Worm (Caenorhabditis elegans) whole organism, L1 larva: Measurements from ENCODE around the gene C47E8.3.

Experiments
- aha-1 ChIP-seq: fragments of 150-350 bp; optimal IDR thresholded peaks from 2 replicates; lab custom pipeline; 2014; ENCODE audit warnings: missing biosample characterization, missing genetic modification characterization
- blmp-1 ChIP-seq: fragments of 150-350 bp; optimal IDR thresholded peaks from 2 replicates; lab custom pipeline; 2014; ENCODE audit warnings: missing biosample characterization, missing genetic modification characterization
- ceh-63 ChIP-seq: fragments of 200-800 bp; sonication (Bioruptor generic); optimal IDR thresholded peaks from 2 replicates; lab custom pipeline; 2018; ENCODE audit warnings: mild to moderate bottlenecking, missing genetic modification characterization, missing compliant biosample characterization
- ceh-8 ChIP-seq: fragments of 200-800 bp; sonication (Bioruptor generic); optimal IDR thresholded peaks from 2 replicates; lab custom pipeline; 2018; ENCODE audit warnings: mild to moderate bottlenecking, missing genetic modification characterization, moderate library complexity, missing compliant biosample characterization
- ceh-82 ChIP-seq, 3 experiments: fragments of 150-350 bp in 1 of 3; sonication (generic microtip) in 2 of 3; optimal IDR thresholded peaks; 2 replicates each; lab custom pipeline; 2014 to 2017; ENCODE audit warnings: missing biosample characterization in 3 of 3, missing genetic modification characterization in 3 of 3
- dpl-1 ChIP-seq, 3 experiments: fragments of 150-350 bp in 2 of 3; sonication (generic microtip) in 1 of 3; optimal IDR thresholded peaks; 2 replicates each; lab custom pipeline; 2014 to 2017; ENCODE audit warnings: missing biosample characterization in 3 of 3, missing genetic modification characterization in 3 of 3, missing genetic modification reagents in 3 of 3
- efl-1 ChIP-seq, 4 experiments: fragments of 150-350 bp; optimal IDR thresholded peaks in 3 of 4; peaks in 1 of 4; 1 replicate in 1 of 4; 2 replicates in 3 of 4; lab custom pipeline; 2014; ENCODE audit warnings: missing biosample characterization in 2 of 4, missing genetic modification characterization in 2 of 4, missing genetic modification reagents in 2 of 4
- egl-27 ChIP-seq, 2 experiments: fragments of 150-350 bp in 1 of 2; sonication (generic microtip); optimal IDR thresholded peaks; 3 replicates each; lab custom pipeline; 2017 to 2018; ENCODE audit warnings: missing biosample characterization in 2 of 2, missing genetic modification characterization in 2 of 2, missing genetic modification reagents in 2 of 2
- ets-5 ChIP-seq: fragments of 200-800 bp; sonication (Bioruptor generic); IDR thresholded peaks from 2 replicates; pipeline ENCODE4 v1.3.6; 2022; ENCODE audit warnings: missing genetic modification characterization, missing compliant biosample characterization
- fkh-4 ChIP-seq: sonication (generic microtip); optimal IDR thresholded peaks from 2 replicates; lab custom pipeline; 2016; ENCODE audit warnings: missing compliant biosample characterization, missing genetic modification characterization, borderline replicate concordance
- jun-1 ChIP-seq: fragments of 150-350 bp; optimal IDR thresholded peaks from 2 replicates; lab custom pipeline; 2014; ENCODE audit warnings: missing biosample characterization, missing genetic modification reagents, missing genetic modification characterization
- lir-3 ChIP-seq: sonication (generic microtip); optimal IDR thresholded peaks from 2 replicates; lab custom pipeline; 2016; ENCODE audit warnings: mild to moderate bottlenecking, missing genetic modification characterization, moderate library complexity, missing compliant biosample characterization; ENCODE audit not compliant: poor library complexity
- lsy-2 ChIP-seq, 2 experiments: fragments of 150-350 bp; optimal IDR thresholded peaks; 2 replicates each; lab custom pipeline; 2014; ENCODE audit warnings: missing biosample characterization in 2 of 2, missing genetic modification characterization in 2 of 2
- mdl-1 ChIP-seq, 2 experiments: fragments of 150-350 bp; optimal IDR thresholded peaks; 2 replicates each; lab custom pipeline; 2014 to 2017; ENCODE audit warnings: missing biosample characterization in 2 of 2, missing genetic modification characterization in 2 of 2, inconsistent platforms in 1 of 2
- nhr-11 ChIP-seq: fragments of 150-350 bp; optimal IDR thresholded peaks from 2 replicates; lab custom pipeline; 2014; ENCODE audit warnings: missing biosample characterization, missing genetic modification characterization
- nhr-237 ChIP-seq: fragments of 150-350 bp; optimal IDR thresholded peaks from 2 replicates; lab custom pipeline; 2014; ENCODE audit warnings: missing biosample characterization, missing genetic modification characterization
- nhr-47 ChIP-seq: sonication (generic microtip); optimal IDR thresholded peaks from 2 replicates; lab custom pipeline; 2016; ENCODE audit warnings: mild to moderate bottlenecking, missing genetic modification characterization, moderate library complexity, missing compliant biosample characterization
- nhr-71 ChIP-seq: sonication (generic microtip); optimal IDR thresholded peaks from 2 replicates; lab custom pipeline; 2016; ENCODE audit warnings: mild to moderate bottlenecking, missing genetic modification characterization, moderate library complexity, missing compliant biosample characterization
- nhr-84 ChIP-seq: sonication (generic microtip); optimal IDR thresholded peaks from 2 replicates; lab custom pipeline; 2017; ENCODE audit warnings: missing biosample characterization, missing genetic modification characterization
- nhr-85 ChIP-seq: sonication (generic microtip); peaks from one replicate; lab custom pipeline; 2016; ENCODE audit warnings: missing genetic modification characterization, inconsistent platforms, missing compliant biosample characterization
- nhr-90 ChIP-seq: sonication (generic microtip); optimal IDR thresholded peaks from 2 replicates; lab custom pipeline; 2016; ENCODE audit warnings: mild to moderate bottlenecking, missing genetic modification characterization, missing compliant biosample characterization; ENCODE audit not compliant: poor library complexity
- rnt-1 ChIP-seq: sonication (generic microtip); optimal IDR thresholded peaks from 2 replicates; lab custom pipeline; 2016; ENCODE audit warnings: mild to moderate bottlenecking, missing genetic modification characterization, moderate library complexity, missing compliant biosample characterization
- sox-4 ChIP-seq: sonication (generic microtip); optimal IDR thresholded peaks from 2 replicates; lab custom pipeline; 2016; ENCODE audit warnings: missing genetic modification characterization, missing compliant biosample characterization
- swsn-7 ChIP-seq: sonication (generic microtip); optimal IDR thresholded peaks from 2 replicates; lab custom pipeline; 2016; ENCODE audit warnings: missing genetic modification characterization, missing compliant biosample characterization
- tbx-2 ChIP-seq: sonication (generic microtip); optimal IDR thresholded peaks from 2 replicates; lab custom pipeline; 2016; ENCODE audit warnings: missing genetic modification characterization, missing compliant biosample characterization
- tlp-1 ChIP-seq: fragments of 150-350 bp; optimal IDR thresholded peaks from 2 replicates; lab custom pipeline; 2014; ENCODE audit warnings: missing biosample characterization, missing genetic modification characterization
- unc-30 ChIP-seq: sonication (generic microtip); optimal IDR thresholded peaks from 2 replicates; lab custom pipeline; 2017; ENCODE audit warnings: missing biosample characterization, missing genetic modification characterization
- unc-98 ChIP-seq: fragments of 200-800 bp; sonication (Bioruptor generic); IDR thresholded peaks from 2 replicates; pipeline ENCODE4 v1.3.6; 2022; ENCODE audit warnings: missing genetic modification characterization, missing compliant biosample characterization
- xbp-1 ChIP-seq: sonication (generic microtip); optimal IDR thresholded peaks from 2 replicates; lab custom pipeline; 2016; ENCODE audit warnings: missing genetic modification characterization, missing compliant biosample characterization
- zip-4 ChIP-seq: fragments of 200-800 bp; sonication (Bioruptor generic); optimal IDR thresholded peaks from 2 replicates; lab custom pipeline; 2018; ENCODE audit warnings: mild to moderate bottlenecking, missing genetic modification characterization, moderate library complexity, missing compliant biosample characterization
- ztf-11 ChIP-seq, 2 experiments: sonication (generic microtip); optimal IDR thresholded peaks; 2 replicates each; lab custom pipeline; 2016 to 2017; ENCODE audit warnings: missing genetic modification characterization in 2 of 2, missing biosample characterization in 1 of 2, missing compliant biosample characterization in 1 of 2
- ztf-4 ChIP-seq: fragments of 150-350 bp; optimal IDR thresholded peaks from 2 replicates; lab custom pipeline; 2014; ENCODE audit warnings: missing biosample characterization, missing genetic modification characterization

C47E8.3 gene

ce11 chrV:14660608-14661355 is 19.3 kb upstream of the C47E8.3 start, which contains the start of gene srh-17 (continued):
- TF ChIP-seq ceh-63 (GFP tag; lab: Kevin White, UChicago) (no peak), ets-5 (GFP tag; lab: Robert Waterston, UW) (no peak), aha-1 (tag; lab: Kevin White, UChicago) (no peak), tbx-2 (tag; lab: Kevin White, UChicago) (peak; percentile 59)

- no peak for TF ChIP-seq tlp-1
- no peak for TF ChIP-seq efl-1 (optimal IDR thresholded peaks at IDR 0.05; lab: Kevin White, UChicago)
- no peak for TF ChIP-seq efl-1 (GFP tag; optimal IDR thresholded peaks at IDR 0.05 in 1 of 2; lab: Kevin White, UChicago)
- no peak for TF ChIP-seq xbp-1 (tag; lab: Kevin White, UChicago)
- no peak for TF ChIP-seq unc-30 (tag; lab: Kevin White, UChicago)
- no peak for TF ChIP-seq ztf-4
- TF ChIP-seq dpl-1 (GFP tag; optimal IDR thresholded peaks at IDR 0.05; lab: Kevin White, UChicago), result no peak
- no peak for TF ChIP-seq mdl-1 (tag; optimal IDR thresholded peaks at IDR 0.05; lab: Kevin White, UChicago)
- no peak for TF ChIP-seq nhr-71
- TF ChIP-seq blmp-1 (tag; lab: Kevin White, UChicago), result no peak
- TF ChIP-seq ceh-82 (tag; optimal IDR thresholded peaks at IDR 0.05; lab: Kevin White, UChicago), result no peak
- no peak for TF ChIP-seq ztf-11 (tag; optimal IDR thresholded peaks at IDR 0.05; lab: Kevin White, UChicago)
- TF ChIP-seq swsn-7 (tag; lab: Kevin White, UChicago), result no peak
- no peak for TF ChIP-seq nhr-237
- TF ChIP-seq, all 84 proteins: peak for 0
Measured at ce11 chrV:14663006-14663405, 17.1 kb upstream of the C47E8.3 start, which contains the start of gene C47E8.9. TSS of gene C47E8.9 (plus strand) at chrV:14663306.

DNA sequence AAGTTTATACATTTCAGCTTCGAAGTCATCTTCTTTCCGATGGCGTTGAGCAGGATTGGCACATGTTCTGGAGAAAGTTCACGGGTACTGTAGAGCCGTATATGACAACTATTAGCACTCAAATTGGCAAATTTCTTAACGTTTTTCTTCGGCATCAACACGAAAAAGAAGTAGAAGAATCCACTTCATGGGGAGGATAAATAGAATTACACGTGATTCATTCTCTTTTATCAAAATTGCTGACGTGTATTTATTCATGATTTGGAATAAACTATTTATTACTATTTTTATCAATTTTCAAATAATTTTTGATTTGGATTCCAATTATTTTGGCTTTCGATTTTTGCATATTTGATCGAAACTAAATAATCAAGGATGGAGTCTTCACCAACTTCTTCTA is 14.4 kb upstream of the C47E8.3 start, which contains the start of gene C47E8.1:
Gene C47E8.1, plus strand, starts transcription at position 301 of the 400 bp plus-strand sequence.
- no peak for TF ChIP-seq unc-30 (tag; lab: Kevin White, UChicago)
- TF ChIP-seq rnt-1, result no peak
- TF ChIP-seq nhr-84, result no peak
- TF ChIP-seq egl-27 (tag; optimal IDR thresholded peaks at IDR 0.05; lab: Kevin White, UChicago), result no peak
- TF ChIP-seq lsy-2 (tag; optimal IDR thresholded peaks at IDR 0.05; lab: Kevin White, UChicago), result no peak
- TF ChIP-seq nhr-90, result no peak
- TF ChIP-seq unc-98, result no peak
- TF ChIP-seq zip-4 (GFP tag; lab: Kevin White, UChicago), result no peak
- no peak for TF ChIP-seq xbp-1 (tag; lab: Kevin White, UChicago)
- TF ChIP-seq lir-3 (tag; lab: Kevin White, UChicago), result no peak
- no peak for TF ChIP-seq swsn-7 (tag; lab: Kevin White, UChicago)

DNA sequence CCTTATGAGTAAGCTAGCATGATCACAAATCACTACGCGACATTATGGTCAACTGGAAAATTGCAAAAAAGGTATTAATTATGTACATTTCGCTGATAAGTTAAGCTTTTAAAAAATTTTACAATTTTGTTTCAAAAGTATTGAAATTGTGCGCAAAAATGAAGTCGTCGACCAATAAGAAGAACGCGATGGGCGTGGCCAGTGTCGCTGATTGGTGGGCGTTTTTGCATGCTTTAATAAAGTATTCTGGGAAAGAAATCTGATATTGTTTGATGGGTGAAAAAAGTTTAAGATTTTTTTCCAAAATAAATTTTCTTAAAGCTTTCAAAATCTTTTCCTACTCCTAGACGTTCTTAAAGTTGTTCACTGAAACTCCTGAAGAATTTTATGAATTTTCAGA is 1.8 kb upstream of the C47E8.3 start:
- no peak for TF ChIP-seq nhr-71

DNA sequence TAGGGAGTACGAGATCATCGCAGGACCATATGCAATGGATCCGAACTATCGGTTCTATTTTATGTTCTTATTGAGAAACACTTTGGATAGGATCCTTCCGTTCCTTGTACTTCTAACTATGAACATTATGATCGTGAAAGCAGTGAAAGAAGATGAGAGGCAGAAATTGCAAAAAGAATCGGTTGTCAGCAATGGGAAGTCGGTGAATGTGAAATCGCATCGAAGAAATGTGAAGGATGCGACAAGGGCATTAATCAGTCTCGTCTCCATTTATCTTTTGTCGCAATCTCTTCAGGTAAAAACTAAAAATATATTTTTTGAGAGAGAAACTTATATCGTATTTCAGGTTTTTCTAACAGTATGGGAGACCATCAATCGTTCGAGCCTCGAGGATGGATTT is 2.8 kb downstream of the C47E8.3 start:
- no peak for TF ChIP-seq nhr-11
- no peak for TF ChIP-seq mdl-1 (tag; optimal IDR thresholded peaks at IDR 0.05; lab: Kevin White, UChicago)
- no peak for TF ChIP-seq ceh-8
- TF ChIP-seq nhr-237, result no peak
- TF ChIP-seq nhr-85, result peak; percentile 71
- TF ChIP-seq blmp-1 (tag; lab: Kevin White, UChicago), result peak; percentile 58
- no peak for TF ChIP-seq nhr-47 (tag; lab: Kevin White, UChicago)
- TF ChIP-seq ets-5 (GFP tag; lab: Robert Waterston, UW), result no peak
- TF ChIP-seq jun-1 (tag; lab: Kevin White, UChicago), result no peak
- TF ChIP-seq rnt-1, result no peak
- no peak for TF ChIP-seq swsn-7 (tag; lab: Kevin White, UChicago)
- no peak for TF ChIP-seq sox-4 (tag; lab: Kevin White, UChicago)
- no peak for TF ChIP-seq fkh-4 (tag; lab: Kevin White, UChicago)
